Fruit fly (Drosophila melanogaster) whole organism, embryonic: ENCODE measurements around the gene ATPsynB.

ENCODE experiments used
- Bteb2 ChIP-seq: fragments of 200-800 bp; sonication (Bioruptor generic); optimal IDR thresholded peaks from 2 replicates; lab custom pipeline; 2016; ENCODE audit warnings: missing biosample characterization, missing genetic modification characterization
- CG10462 ChIP-seq: fragments of 200-800 bp; sonication (Bioruptor generic); optimal IDR thresholded peaks from 2 replicates; lab custom pipeline; 2016; ENCODE audit warnings: missing biosample characterization, missing genetic modification characterization
- CG10654 ChIP-seq: fragments of 200-800 bp; sonication (Bioruptor generic); optimal IDR thresholded peaks from 2 replicates; lab custom pipeline; 2016; ENCODE audit warnings: missing biosample characterization, missing genetic modification characterization
- CG11504 ChIP-seq: fragments of 200-800 bp; sonication (Bioruptor generic); optimal IDR thresholded peaks from 3 replicates; lab custom pipeline; 2019; ENCODE audit warnings: missing biosample characterization, mild to moderate bottlenecking, missing genetic modification characterization, moderate library complexity
- CG12299 ChIP-seq: fragments of 200-800 bp; sonication (Bioruptor generic); optimal IDR thresholded peaks from 2 replicates; lab custom pipeline; 2018; ENCODE audit warnings: missing biosample characterization, mild to moderate bottlenecking, missing genetic modification characterization
- CG12391 ChIP-seq: fragments of 200-800 bp; sonication (Bioruptor generic); optimal IDR thresholded peaks from 3 replicates; lab custom pipeline; 2018; ENCODE audit warnings: missing biosample characterization, mild to moderate bottlenecking, missing genetic modification characterization, moderate library complexity
- CG17359 ChIP-seq: fragments of 200-800 bp; sonication (Bioruptor generic); optimal IDR thresholded peaks from 3 replicates; lab custom pipeline; 2018; ENCODE audit warnings: missing biosample characterization, mild to moderate bottlenecking, missing genetic modification characterization, moderate library complexity
- CG18476 ChIP-seq: fragments of 200-800 bp; sonication (Bioruptor generic); optimal IDR thresholded peaks from 2 replicates; lab custom pipeline; 2016; ENCODE audit warnings: missing biosample characterization, mild to moderate bottlenecking, missing genetic modification characterization
- CG30431 ChIP-seq: fragments of 200-800 bp; sonication (Bioruptor generic); optimal IDR thresholded peaks from 2 replicates; lab custom pipeline; 2017; ENCODE audit warnings: missing biosample characterization, missing genetic modification characterization
- CG32532 ChIP-seq: fragments of 200-800 bp; sonication (Bioruptor generic); IDR thresholded peaks from 2 replicates; pipeline ENCODE4 v1.3.6; 2022; ENCODE audit warnings: missing biosample characterization, missing genetic modification characterization
- CG3281 ChIP-seq: fragments of 200-800 bp; sonication (Bioruptor generic); optimal IDR thresholded peaks from 3 replicates; lab custom pipeline; 2017; ENCODE audit warnings: missing biosample characterization, mild to moderate bottlenecking, missing genetic modification characterization
- CG34376 ChIP-seq: fragments of 200-800 bp; sonication (Bioruptor generic); optimal IDR thresholded peaks from 2 replicates; lab custom pipeline; 2018; ENCODE audit warnings: missing biosample characterization, mild to moderate bottlenecking, missing genetic modification characterization
- CG5180 ChIP-seq: fragments of 200-800 bp; sonication (Bioruptor generic); optimal IDR thresholded peaks from 3 replicates; lab custom pipeline; 2017; ENCODE audit warnings: missing biosample characterization, missing genetic modification characterization, mild to moderate bottlenecking, moderate library complexity, missing genetic modification reagents
- CG6272 ChIP-seq: fragments of 200-800 bp; sonication (Bioruptor generic); IDR thresholded peaks from 2 replicates; pipeline ENCODE4 v1.3.6; 2022; ENCODE audit warnings: missing biosample characterization, missing genetic modification characterization
- CG6689 ChIP-seq: fragments of 200-800 bp; sonication (Bioruptor generic); IDR thresholded peaks from 2 replicates; pipeline ENCODE4 v1.3.6; 2022; ENCODE audit warnings: missing biosample characterization, missing genetic modification characterization
- CG8290 ChIP-seq, 3 experiments: fragments of 200-800 bp; sonication (Bioruptor generic); optimal IDR thresholded peaks; 2 replicates each; lab custom pipeline; 2016 to 2019; ENCODE audit warnings: missing biosample characterization in 3 of 3, missing genetic modification characterization in 3 of 3, mild to moderate bottlenecking in 2 of 3, moderate library complexity in 1 of 3
- CG9437 ChIP-seq: fragments of 200-800 bp; sonication (Bioruptor generic); optimal IDR thresholded peaks from 2 replicates; lab custom pipeline; 2018; ENCODE audit warnings: missing biosample characterization, mild to moderate bottlenecking, missing genetic modification characterization
- CG9797 ChIP-seq: fragments of 200-800 bp; sonication (Bioruptor generic); optimal IDR thresholded peaks from 3 replicates; lab custom pipeline; 2018; ENCODE audit warnings: missing biosample characterization, mild to moderate bottlenecking, missing genetic modification characterization
- Dad ChIP-seq: fragments of 200-800 bp; sonication (Bioruptor generic); optimal IDR thresholded peaks from 3 replicates; lab custom pipeline; 2016; ENCODE audit warnings: missing biosample characterization, missing genetic modification characterization
- E2f2 ChIP-seq: fragments of 200-800 bp; sonication (Bioruptor generic); IDR thresholded peaks from 2 replicates; pipeline ENCODE4 v1.3.6; 2022; ENCODE audit warnings: missing biosample characterization, missing genetic modification characterization
- Elba2 ChIP-seq: fragments of 200-800 bp; sonication (Bioruptor generic); optimal IDR thresholded peaks from 3 replicates; lab custom pipeline; 2016; ENCODE audit warnings: missing biosample characterization, missing genetic modification characterization
- Ets65A ChIP-seq: fragments of 200-800 bp; sonication (Bioruptor generic); peaks from one replicate; lab custom pipeline; 2016; ENCODE audit warnings: missing biosample characterization, missing genetic modification characterization
- Gsc ChIP-seq: fragments of 200-800 bp; sonication (Bioruptor generic); IDR thresholded peaks from 2 replicates; pipeline ENCODE4 v1.3.6; 2022; ENCODE audit warnings: missing biosample characterization, missing genetic modification characterization
- HmgZ ChIP-seq: fragments of 200-800 bp; sonication (Bioruptor generic); optimal IDR thresholded peaks from 2 replicates; lab custom pipeline; 2018; ENCODE audit warnings: missing biosample characterization, mild to moderate bottlenecking, missing genetic modification characterization
- Hsf ChIP-seq: fragments of 200-800 bp; sonication (Bioruptor generic); optimal IDR thresholded peaks from 3 replicates; lab custom pipeline; 2016; ENCODE audit warnings: missing biosample characterization, missing genetic modification characterization
- Kr ChIP-seq: fragments of 200-800 bp; sonication (Bioruptor generic); optimal IDR thresholded peaks from 2 replicates; lab custom pipeline; 2017; ENCODE audit warnings: missing biosample characterization, mild to moderate bottlenecking, missing genetic modification characterization
- Sox102F ChIP-seq: fragments of 200-800 bp; sonication (Bioruptor generic); optimal IDR thresholded peaks from 2 replicates; lab custom pipeline; 2018; ENCODE audit warnings: missing biosample characterization, mild to moderate bottlenecking, missing genetic modification characterization, moderate library complexity
- Spps ChIP-seq: fragments of 200-800 bp; sonication (Bioruptor generic); optimal IDR thresholded peaks from 2 replicates; lab custom pipeline; 2018; ENCODE audit warnings: missing biosample characterization, mild to moderate bottlenecking, missing genetic modification characterization
- ara ChIP-seq: fragments of 200-800 bp; sonication (Bioruptor generic); IDR thresholded peaks from 2 replicates; pipeline ENCODE4 v1.3.6; 2022; ENCODE audit warnings: missing biosample characterization, missing genetic modification characterization
- cas ChIP-seq: fragments of 200-800 bp; sonication (Bioruptor generic); IDR thresholded peaks from 2 replicates; pipeline ENCODE4 v1.3.6; 2022; ENCODE audit warnings: missing biosample characterization, missing genetic modification characterization
- crc ChIP-seq: fragments of 200-800 bp; sonication (Bioruptor generic); optimal IDR thresholded peaks from 2 replicates; lab custom pipeline; 2016; ENCODE audit warnings: missing biosample characterization, missing genetic modification characterization
- cwo ChIP-seq: fragments of 200-800 bp; sonication (Bioruptor generic); optimal IDR thresholded peaks from 3 replicates; lab custom pipeline; 2017; ENCODE audit warnings: missing biosample characterization, missing genetic modification characterization, mild to moderate bottlenecking, moderate library complexity, missing genetic modification reagents
- fd64A ChIP-seq: fragments of 200-800 bp; sonication (Bioruptor generic); optimal IDR thresholded peaks from 3 replicates; lab custom pipeline; 2018; ENCODE audit warnings: missing biosample characterization, mild to moderate bottlenecking, missing genetic modification characterization
- fd96Cb ChIP-seq: fragments of 200-800 bp; sonication (Bioruptor generic); optimal IDR thresholded peaks from 2 replicates; lab custom pipeline; 2018; ENCODE audit warnings: missing biosample characterization, mild to moderate bottlenecking, missing genetic modification characterization, moderate library complexity
- fru ChIP-seq: fragments of >200 bp; optimal IDR thresholded peaks from 2 replicates; lab custom pipeline; 2017
- gro ChIP-seq: fragments of 200-800 bp; sonication (Bioruptor generic); optimal IDR thresholded peaks from 2 replicates; lab custom pipeline; 2016; ENCODE audit warnings: missing biosample characterization, missing genetic modification characterization
- gsb ChIP-seq: fragments of 200-800 bp; sonication (Bioruptor generic); IDR thresholded peaks from 2 replicates; pipeline ENCODE4 v1.3.6; 2022; ENCODE audit warnings: missing biosample characterization, missing genetic modification characterization
- ken ChIP-seq: fragments of 200-800 bp; sonication (Bioruptor generic); IDR thresholded peaks from 3 replicates; pipeline ENCODE4 v1.3.6; 2022; ENCODE audit warnings: missing biosample characterization, missing genetic modification characterization
- odd ChIP-seq: fragments of 200-800 bp; sonication (Bioruptor generic); optimal IDR thresholded peaks from 2 replicates; lab custom pipeline; 2017; ENCODE audit warnings: missing biosample characterization, mild to moderate bottlenecking, missing genetic modification characterization
- pan ChIP-seq, 4 experiments: fragments of >200 bp in 3 of 4; fragments of 200-800 bp in 1 of 4; sonication (Bioruptor generic) in 1 of 4; optimal IDR thresholded peaks in 3 of 4; IDR thresholded peaks in 1 of 4; 2 replicates each; pipeline versions ENCODE4 v1.3.6 to Lab custom; 2017 to 2022; ENCODE audit warnings: missing biosample characterization in 2 of 4, missing genetic modification characterization in 2 of 4, mixed read lengths in 1 of 4
- pfk ChIP-seq: fragments of 200-800 bp; sonication (Bioruptor generic); optimal IDR thresholded peaks from 2 replicates; lab custom pipeline; 2018; ENCODE audit warnings: missing biosample characterization, mild to moderate bottlenecking, missing genetic modification characterization, moderate library complexity
- prd ChIP-seq, 3 experiments: fragments of >200 bp in 2 of 3; fragments of 200-800 bp in 1 of 3; sonication (Bioruptor generic) in 1 of 3; optimal IDR thresholded peaks in 2 of 3; IDR thresholded peaks in 1 of 3; 2 replicates in 2 of 3; 3 replicates in 1 of 3; pipeline versions ENCODE4 v1.3.6 to Lab custom; 2017 to 2022; ENCODE audit warnings: missing biosample characterization in 1 of 3, missing genetic modification characterization in 1 of 3
- sd ChIP-seq: fragments of 200-800 bp; sonication (Bioruptor generic); optimal IDR thresholded peaks from 3 replicates; lab custom pipeline; 2018; ENCODE audit warnings: missing biosample characterization, mild to moderate bottlenecking, missing genetic modification characterization, moderate library complexity
- sqz ChIP-seq: fragments of 200-800 bp; sonication (Bioruptor generic); optimal IDR thresholded peaks from 3 replicates; lab custom pipeline; 2018; ENCODE audit warnings: missing biosample characterization, mild to moderate bottlenecking, missing genetic modification characterization
- sug ChIP-seq: fragments of 200-800 bp; optimal IDR thresholded peaks from 2 replicates; lab custom pipeline; 2019; ENCODE audit warnings: missing biosample characterization, mild to moderate bottlenecking, missing genetic modification characterization, moderate library complexity
- unc-4 ChIP-seq: fragments of 200-800 bp; sonication (Bioruptor generic); IDR thresholded peaks from 2 replicates; pipeline ENCODE4 v1.3.6; 2022; ENCODE audit warnings: missing biosample characterization, missing genetic modification characterization; ENCODE audit not compliant: partially characterized antibody
- usp ChIP-seq: fragments of >200 bp; optimal IDR thresholded peaks from 2 replicates; lab custom pipeline; 2017; ENCODE audit warnings: missing biosample characterization, missing genetic modification characterization
- zfh1 ChIP-seq: fragments of 200-800 bp; sonication (Bioruptor generic); IDR thresholded peaks from 3 replicates; pipeline ENCODE4 v1.3.6; 2022; ENCODE audit warnings: missing biosample characterization, missing genetic modification characterization

Gene ATPsynB

DNA sequence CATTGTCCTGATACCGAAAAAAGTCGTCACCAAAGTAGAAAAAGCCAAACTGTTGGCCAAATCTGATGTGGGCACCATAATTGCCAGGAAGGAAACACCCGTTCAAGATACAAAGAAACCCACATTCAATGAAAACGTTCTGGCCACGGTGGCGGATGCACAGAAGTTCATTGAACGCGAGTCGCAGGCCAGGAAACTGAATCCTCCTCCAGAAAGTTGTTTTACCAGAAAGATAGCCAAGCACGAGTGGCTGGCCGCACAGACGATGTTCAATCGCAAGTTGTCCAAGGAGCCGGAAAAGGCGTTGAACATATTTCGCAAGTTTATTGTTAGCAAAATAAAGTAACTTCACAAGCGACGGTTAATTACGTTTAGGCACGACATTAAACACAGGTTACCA is 9.7 kb upstream of the ATPsynB start:
- no peak for TF ChIP-seq usp (GFP tag; lab: Kevin White, UChicago)
- peak; percentile 91 for TF ChIP-seq Ets65A (GFP tag; lab: Kevin White, UChicago)

- TF ChIP-seq CG3281 (GFP tag; lab: Kevin White, UChicago) = peak; percentile 33
- TF ChIP-seq Bteb2 (GFP tag; lab: Kevin White, UChicago) = peak; percentile 54
- TF ChIP-seq fd96Cb (tag; lab: Kevin White, UChicago) = peak; percentile 47
- TF ChIP-seq sqz (GFP tag; lab: Kevin White, UChicago) = no peak
- TF ChIP-seq CG6689 = peak; percentile 68
- no peak for TF ChIP-seq ken (GFP tag; lab: Robert Waterston, UW)
- TF ChIP-seq prd (optimal IDR thresholded peaks at IDR 0.05; lab: Kevin White, UChicago) = no peak
- peak; percentile 84 for TF ChIP-seq prd (GFP tag; IDR thresholded peaks at IDR 0.05; lab: Robert Waterston, UW)
- peak; percentile 52 for TF ChIP-seq crc (GFP tag; lab: Kevin White, UChicago)
- peak; percentile 83 for TF ChIP-seq CG32532
- TF ChIP-seq CG11504 (tag; lab: Kevin White, UChicago) = no peak
- TF ChIP-seq fru = no peak
- TF ChIP-seq gro (GFP tag; lab: Kevin White, UChicago) = peak; percentile 57
- peak; percentile 83 for TF ChIP-seq CG6272 (GFP tag; lab: Robert Waterston, UW)
- peak; percentile 38 for TF ChIP-seq CG34376 (GFP tag; lab: Kevin White, UChicago)
- peak; percentile 73 for TF ChIP-seq CG12391 (tag; lab: Kevin White, UChicago)
- TF ChIP-seq odd (GFP tag; lab: Kevin White, UChicago) = no peak
- TF ChIP-seq CG10654 (GFP tag; lab: Kevin White, UChicago) = peak; percentile 50
- TF ChIP-seq E2f2 = peak; percentile 60
- no peak for TF ChIP-seq Gsc (GFP tag; lab: Robert Waterston, UW)
- no peak for TF ChIP-seq fd64A
- peak; percentile 74 for TF ChIP-seq Hsf (GFP tag; lab: Kevin White, UChicago)
- TF ChIP-seq cwo = no peak
- TF ChIP-seq CG10462 = peak; percentile 9
- no peak for TF ChIP-seq pfk (GFP tag; lab: Kevin White, UChicago)
- TF ChIP-seq Dad (GFP tag; lab: Kevin White, UChicago) = peak; percentile 56
- TF ChIP-seq Kr (GFP tag; lab: Kevin White, UChicago) = no peak
- TF ChIP-seq zfh1 (GFP tag; lab: Robert Waterston, UW) = peak; percentile 69; the same call in 2 of the 3 replicates
- TF ChIP-seq gsb (GFP tag; lab: Robert Waterston, UW) = no peak
- TF ChIP-seq unc-4 (GFP tag; lab: Robert Waterston, UW) = peak; percentile 63; the same call in 1 of the 2 replicates
- TF ChIP-seq CG9437 = peak; percentile 38
- 0 out of 2 replicates have a peak, but pooled peaks have one; percentile 36 for TF ChIP-seq cas (GFP tag; lab: Robert Waterston, UW)
- TF ChIP-seq pan (optimal IDR thresholded peaks at IDR 0.05; lab: Kevin White, UChicago) = no peak
- peak in 1 of 2 experiments; percentile 79 for TF ChIP-seq pan (GFP tag; optimal IDR thresholded peaks at IDR 0.05 in 1 of 2, IDR thresholded peaks at IDR 0.05 in 1 of 2)
- TF ChIP-seq CG30431 = no peak
- TF ChIP-seq CG18476 = peak; percentile 60
- TF ChIP-seq CG17359 (tag; lab: Kevin White, UChicago) = peak; percentile 49
- no peak for TF ChIP-seq sd (tag; lab: Kevin White, UChicago)
- TF ChIP-seq CG5180 (GFP tag; lab: Kevin White, UChicago) = no peak
- no peak for TF ChIP-seq Sox102F (GFP tag; lab: Kevin White, UChicago)
- TF ChIP-seq HmgZ (tag; lab: Kevin White, UChicago) = peak; percentile 58
- TF ChIP-seq Spps (tag; lab: Kevin White, UChicago) = no peak
- peak; percentile 74 for TF ChIP-seq sug (tag; lab: Kevin White, UChicago)
- peak; percentile 57 for TF ChIP-seq CG9797 (GFP tag; lab: Kevin White, UChicago)
- TF ChIP-seq Elba2 (GFP tag; lab: Kevin White, UChicago) = no peak
- peak; percentile 71; the same call in 1 of the 2 replicates for TF ChIP-seq ara (GFP tag; lab: Robert Waterston, UW)
- no peak for TF ChIP-seq CG12299 (tag; lab: Kevin White, UChicago)
- peak; percentile 70 for TF ChIP-seq CG8290 (GFP tag; optimal IDR thresholded peaks at IDR 0.05; lab: Kevin White, UChicago)
- TF ChIP-seq CG8290 (tag; optimal IDR thresholded peaks at IDR 0.05; lab: Kevin White, UChicago) = no peak
These were observed 6.7 kb upstream of the ATPsynB start, which contains the start of the genes nbs and defl for dm6 chr3L:9723108-9723507. TSS of gene nbs (minus strand) at chr3L:9723194. TSS of gene defl (plus strand) at chr3L:9723423.
